Worm (Caenorhabditis elegans) whole organism, L4 larva: ENCODE data around the gene C03H5.4.
A peak's percentile ranks its signal among the peaks of the same experiment; 100 is the strongest.

ENCODE experiments used
- D1046.2 ChIP-seq: fragments of 200-800 bp; sonication (Bioruptor generic); IDR thresholded peaks from 2 replicates; pipeline ENCODE4 v1.3.6; 2022; ENCODE audit warnings: missing genetic modification characterization, missing compliant biosample characterization
- F10B5.3 ChIP-seq: sonication (generic microtip); optimal IDR thresholded peaks from 2 replicates; lab custom pipeline; 2016; ENCODE audit warnings: mild to moderate bottlenecking, missing genetic modification characterization, missing compliant biosample characterization
- F26F4.8 ChIP-seq: fragments of 200-800 bp; sonication (Bioruptor generic); conservative IDR thresholded peaks from 2 replicates; pipeline ENCODE4 v1.3.6; 2022; ENCODE audit warnings: missing genetic modification characterization, missing compliant biosample characterization
- F37D6.2 ChIP-seq: sonication (generic microtip); optimal IDR thresholded peaks from 2 replicates; lab custom pipeline; 2016; ENCODE audit warnings: mild to moderate bottlenecking, missing genetic modification characterization, missing compliant biosample characterization
- F49E8.2 ChIP-seq: sonication (generic microtip); optimal IDR thresholded peaks from 2 replicates; lab custom pipeline; 2016; ENCODE audit warnings: missing compliant biosample characterization, mild to moderate bottlenecking, missing genetic modification characterization, borderline replicate concordance
- R02D3.7 ChIP-seq: fragments of 150-350 bp; sonication (generic microtip); optimal IDR thresholded peaks from 3 replicates; lab custom pipeline; 2014; ENCODE audit warnings: missing biosample characterization, missing genetic modification characterization
- T26A8.4 ChIP-seq: fragments of 200-800 bp; sonication (Bioruptor generic); IDR thresholded peaks from 2 replicates; pipeline ENCODE4 v1.3.6; 2022; ENCODE audit warnings: missing genetic modification characterization, missing compliant biosample characterization
- Y105C5A.15 ChIP-seq: fragments of 200-800 bp; sonication (Bioruptor generic); IDR thresholded peaks from 2 replicates; pipeline ENCODE4 v1.3.6; 2022; ENCODE audit warnings: missing genetic modification characterization, missing compliant biosample characterization
- Y75B8A.6 ChIP-seq: fragments of 200-800 bp; sonication (Bioruptor generic); IDR thresholded peaks from 2 replicates; pipeline ENCODE4 v1.3.6; 2022; ENCODE audit warnings: missing genetic modification reagents, missing genetic modification characterization, missing compliant biosample characterization
- aly-2 ChIP-seq: sonication (generic microtip); optimal IDR thresholded peaks from 2 replicates; lab custom pipeline; 2018; ENCODE audit warnings: missing biosample characterization, missing genetic modification characterization
- ceh-20 ChIP-seq: fragments of 200-800 bp; sonication (Bioruptor generic); IDR thresholded peaks from 2 replicates; pipeline ENCODE4 v1.3.6; 2022; ENCODE audit warnings: missing genetic modification reagents, missing genetic modification characterization, missing compliant biosample characterization
- ceh-28 ChIP-seq: fragments of 150-350 bp; optimal IDR thresholded peaks from 2 replicates; lab custom pipeline; 2014; ENCODE audit warnings: missing biosample characterization, missing genetic modification reagents, missing genetic modification characterization
- ceh-44 ChIP-seq: fragments of 200-800 bp; sonication (Bioruptor generic); IDR thresholded peaks from 2 replicates; pipeline ENCODE4 v1.3.6; 2022; ENCODE audit warnings: missing genetic modification reagents, missing genetic modification characterization, missing compliant biosample characterization
- ceh-82 ChIP-seq: sonication (generic microtip); optimal IDR thresholded peaks from 2 replicates; lab custom pipeline; 2017; ENCODE audit warnings: missing biosample characterization, missing genetic modification characterization
- cey-2 ChIP-seq: sonication (generic microtip); optimal IDR thresholded peaks from 3 replicates; lab custom pipeline; 2017; ENCODE audit warnings: missing genetic modification characterization, mild to moderate bottlenecking, missing compliant biosample characterization, antibody characterized with exemption, borderline replicate concordance; ENCODE audit not compliant: insufficient read depth
- daf-16 ChIP-seq, 3 experiments: sonication (generic microtip); optimal IDR thresholded peaks; 2 replicates each; lab custom pipeline; 2016 to 2017; ENCODE audit warnings: missing genetic modification characterization in 3 of 3, missing genetic modification reagents in 3 of 3, mild to moderate bottlenecking in 2 of 3, missing compliant biosample characterization in 2 of 3, missing biosample characterization in 1 of 3, moderate library complexity in 1 of 3
- dmd-6 ChIP-seq: fragments of 200-800 bp; sonication (Bioruptor generic); IDR thresholded peaks from 2 replicates; pipeline ENCODE4 v1.3.6; 2022; ENCODE audit warnings: missing genetic modification reagents, missing genetic modification characterization, missing compliant biosample characterization
- dmd-8 ChIP-seq: fragments of 200-800 bp; sonication (Bioruptor generic); IDR thresholded peaks from 2 replicates; pipeline ENCODE4 v1.3.6; 2022; ENCODE audit warnings: missing genetic modification characterization, missing compliant biosample characterization
- dmd-9 ChIP-seq: fragments of 200-800 bp; sonication (Bioruptor generic); IDR thresholded peaks from 2 replicates; pipeline ENCODE4 v1.3.6; 2022; ENCODE audit warnings: missing genetic modification reagents, missing genetic modification characterization, missing compliant biosample characterization
- dpl-1 ChIP-seq: fragments of 150-350 bp; optimal IDR thresholded peaks from 2 replicates; lab custom pipeline; 2014; ENCODE audit warnings: missing biosample characterization, missing genetic modification reagents, missing genetic modification characterization
- duxl-1 ChIP-seq: sonication (generic microtip); optimal IDR thresholded peaks from 2 replicates; lab custom pipeline; 2016; ENCODE audit warnings: mild to moderate bottlenecking, missing genetic modification characterization, moderate library complexity, missing compliant biosample characterization; ENCODE audit not compliant: poor library complexity
- dve-1 ChIP-seq: sonication (generic microtip); optimal IDR thresholded peaks from 2 replicates; lab custom pipeline; 2017; ENCODE audit warnings: antibody characterized with exemption, mild to moderate bottlenecking, missing genetic modification characterization, missing compliant biosample characterization; ENCODE audit not compliant: insufficient read depth
- fkh-10 ChIP-seq: fragments of 150-350 bp; optimal IDR thresholded peaks from 2 replicates; lab custom pipeline; 2014; ENCODE audit warnings: missing biosample characterization, missing genetic modification reagents, missing genetic modification characterization
- fos-1 ChIP-seq: fragments of 150-350 bp; optimal IDR thresholded peaks from 2 replicates; lab custom pipeline; 2014; ENCODE audit warnings: missing biosample characterization, missing genetic modification characterization
- hif-1 ChIP-seq, 2 experiments: sonication (generic microtip); optimal IDR thresholded peaks; 2 replicates each; lab custom pipeline; 2016 to 2017; ENCODE audit warnings: missing compliant biosample characterization in 2 of 2, missing genetic modification characterization in 2 of 2, missing genetic modification reagents in 2 of 2, missing genotype in 2 of 2, mild to moderate bottlenecking in 1 of 2
- hlh-11 ChIP-seq: fragments of 200-800 bp; sonication (Bioruptor generic); optimal IDR thresholded peaks from 2 replicates; lab custom pipeline; 2018; ENCODE audit warnings: mild to moderate bottlenecking, missing genetic modification characterization, missing compliant biosample characterization
- jun-1 ChIP-seq: fragments of 150-350 bp; optimal IDR thresholded peaks from 2 replicates; lab custom pipeline; 2014; ENCODE audit warnings: missing biosample characterization, missing genetic modification reagents, missing genetic modification characterization
- lim-7 ChIP-seq: fragments of 200-800 bp; sonication (Bioruptor generic); IDR thresholded peaks from 2 replicates; pipeline ENCODE4 v1.3.6; 2022; ENCODE audit warnings: missing genetic modification characterization, missing compliant biosample characterization
- lin-13 ChIP-seq: fragments of 150-350 bp; optimal IDR thresholded peaks from 2 replicates; lab custom pipeline; 2014; ENCODE audit warnings: missing biosample characterization, missing genetic modification reagents, missing genetic modification characterization
- lin-15B ChIP-seq: fragments of 150-350 bp; sonication (generic microtip); optimal IDR thresholded peaks from 3 replicates; lab custom pipeline; 2014; ENCODE audit warnings: missing biosample characterization, missing genetic modification characterization
- lsy-2 ChIP-seq, 2 experiments: fragments of 150-350 bp in 1 of 2; sonication (generic microtip) in 1 of 2; optimal IDR thresholded peaks; 2 replicates each; lab custom pipeline; 2014 to 2017; ENCODE audit warnings: missing biosample characterization in 2 of 2, missing genetic modification characterization in 2 of 2
- madf-9 ChIP-seq: fragments of 200-800 bp; sonication (Bioruptor generic); conservative IDR thresholded peaks from 2 replicates; pipeline ENCODE4 v1.3.6; 2022; ENCODE audit warnings: missing genetic modification reagents, missing genetic modification characterization, missing compliant biosample characterization
- mep-1 ChIP-seq: fragments of 150-350 bp; sonication (generic microtip); optimal IDR thresholded peaks from 3 replicates; lab custom pipeline; 2014; ENCODE audit warnings: missing biosample characterization, missing genetic modification characterization
- nhr-102 ChIP-seq: sonication (generic microtip); optimal IDR thresholded peaks from 2 replicates; lab custom pipeline; 2016; ENCODE audit warnings: mild to moderate bottlenecking, missing genetic modification characterization, moderate library complexity, missing compliant biosample characterization
- nhr-111 ChIP-seq: fragments of 200-800 bp; sonication (Bioruptor generic); optimal IDR thresholded peaks from 2 replicates; lab custom pipeline; 2018; ENCODE audit warnings: mild to moderate bottlenecking, missing genetic modification characterization, missing compliant biosample characterization
- nhr-28 ChIP-seq: fragments of 150-350 bp; optimal IDR thresholded peaks from 2 replicates; lab custom pipeline; 2014; ENCODE audit warnings: missing biosample characterization, missing genetic modification characterization
- nhr-42 ChIP-seq: fragments of 200-800 bp; sonication (Bioruptor generic); IDR thresholded peaks from 2 replicates; pipeline ENCODE4 v1.3.6; 2022; ENCODE audit warnings: missing genetic modification characterization, missing compliant biosample characterization
- nhr-48 ChIP-seq: sonication (generic microtip); optimal IDR thresholded peaks from 2 replicates; lab custom pipeline; 2016; ENCODE audit warnings: mild to moderate bottlenecking, missing genetic modification characterization, missing compliant biosample characterization
- nhr-6 ChIP-seq: fragments of 150-350 bp; optimal IDR thresholded peaks from 2 replicates; lab custom pipeline; 2014; ENCODE audit warnings: missing biosample characterization, missing genetic modification characterization
- nhr-77 ChIP-seq: fragments of 150-350 bp; optimal IDR thresholded peaks from 2 replicates; lab custom pipeline; 2014; ENCODE audit warnings: missing biosample characterization, missing genetic modification characterization
- rbr-2 ChIP-seq: sonication (generic microtip); optimal IDR thresholded peaks from 2 replicates; lab custom pipeline; 2016; ENCODE audit warnings: missing genotype, missing genetic modification characterization, missing compliant biosample characterization
- saeg-2 ChIP-seq: fragments of 200-800 bp; sonication (Bioruptor generic); IDR thresholded peaks from 2 replicates; pipeline ENCODE4 v1.3.6; 2022; ENCODE audit warnings: missing genetic modification reagents, missing genetic modification characterization, missing compliant biosample characterization
- set-16 ChIP-seq: fragments of 200-800 bp; sonication (Bioruptor generic); IDR thresholded peaks from 2 replicates; pipeline ENCODE4 v1.3.6; 2022; ENCODE audit warnings: missing genetic modification reagents, missing genetic modification characterization, missing compliant biosample characterization
- spr-1 ChIP-seq: sonication (generic microtip); optimal IDR thresholded peaks from 2 replicates; lab custom pipeline; 2016; ENCODE audit warnings: mild to moderate bottlenecking, missing genetic modification characterization, missing compliant biosample characterization
- spr-3 ChIP-seq: fragments of 200-800 bp; sonication (Bioruptor generic); optimal IDR thresholded peaks from 2 replicates; lab custom pipeline; 2018; ENCODE audit warnings: mild to moderate bottlenecking, missing genetic modification characterization, missing compliant biosample characterization
- unc-130 ChIP-seq: sonication (generic microtip); optimal IDR thresholded peaks from 2 replicates; lab custom pipeline; 2016; ENCODE audit warnings: missing genetic modification reagents, missing genetic modification characterization, missing compliant biosample characterization
- zfp-2 ChIP-seq: sonication (generic microtip); optimal IDR thresholded peaks from 2 replicates; lab custom pipeline; 2016; ENCODE audit warnings: mild to moderate bottlenecking, missing genetic modification characterization, missing compliant biosample characterization
- zfp-3 ChIP-seq: fragments of 200-800 bp; sonication (Bioruptor generic); conservative IDR thresholded peaks from 2 replicates; pipeline ENCODE4 v1.3.6; 2022; ENCODE audit warnings: missing genetic modification reagents, missing genetic modification characterization, missing compliant biosample characterization
- zip-2 ChIP-seq: fragments of 150-350 bp; optimal IDR thresholded peaks from 2 replicates; lab custom pipeline; 2014; ENCODE audit warnings: missing biosample characterization, missing genetic modification characterization
- ztf-11 ChIP-seq: fragments of 150-350 bp; optimal IDR thresholded peaks from 2 replicates; lab custom pipeline; 2014; ENCODE audit warnings: missing biosample characterization, missing genetic modification characterization
- ztf-7 ChIP-seq: fragments of 150-350 bp; optimal IDR thresholded peaks from 2 replicates; lab custom pipeline; 2014; ENCODE audit warnings: missing biosample characterization, missing genetic modification characterization

The C03H5.4 gene

ce11 chrII:410832-411231 lies 35.8 kb downstream of the C03H5.4 start, which contains the start of the genes dnsn-1 and C24H12.4:
Gene dnsn-1, minus strand, starts transcription at chrII:410932.
Gene C24H12.4, plus strand, starts transcription at chrII:411222.
- peak; percentile 76 for TF ChIP-seq nhr-28 (tag; lab: Kevin White, UChicago)
- peak; percentile 47 for TF ChIP-seq unc-130 (GFP tag; lab: Kevin White, UChicago)
- peak in 1 of 2 experiments; percentile 67 for TF ChIP-seq hif-1 (tag; optimal IDR thresholded peaks at IDR 0.05; lab: Kevin White, UChicago)
- peak; percentile 60; the same call in 1 of the 2 replicates for TF ChIP-seq dmd-9 (GFP tag; lab: Robert Waterston, UW)
- TF ChIP-seq spr-3 (GFP tag; lab: Kevin White, UChicago) = peak; percentile 40
- TF ChIP-seq nhr-77 (tag; lab: Kevin White, UChicago) = peak; percentile 77
- peak; percentile 91 for TF ChIP-seq duxl-1
- TF ChIP-seq F37D6.2 = peak; percentile 85
- no peak for TF ChIP-seq ceh-28 (tag; lab: Kevin White, UChicago)
- peak; percentile 84 for TF ChIP-seq F49E8.2 (tag; lab: Kevin White, UChicago)
- TF ChIP-seq hlh-11 = peak; percentile 77
- TF ChIP-seq spr-1 (tag; lab: Kevin White, UChicago) = peak; percentile 80
- no peak for TF ChIP-seq R02D3.7
- peak in 1 of 2 experiments; percentile 96 for TF ChIP-seq lsy-2 (tag; optimal IDR thresholded peaks at IDR 0.05; lab: Kevin White, UChicago)
- TF ChIP-seq mep-1 (tag; lab: Kevin White, UChicago) = peak; percentile 93
- no peak for TF ChIP-seq D1046.2 (GFP tag; lab: Robert Waterston, UW)
- no peak for TF ChIP-seq Y105C5A.15 (GFP tag; lab: Robert Waterston, UW)
- peak; percentile 37 for TF ChIP-seq zfp-2 (tag; lab: Kevin White, UChicago)
- TF ChIP-seq set-16 (GFP tag; lab: Robert Waterston, UW) = no peak
- TF ChIP-seq dmd-8 (GFP tag; lab: Robert Waterston, UW) = no peak
- TF ChIP-seq fos-1 = no peak
- peak in 1 of 2 experiments; percentile 48 for TF ChIP-seq daf-16 (GFP tag; optimal IDR thresholded peaks at IDR 0.05; lab: Kevin White, UChicago)
- TF ChIP-seq daf-16 (tag; optimal IDR thresholded peaks at IDR 0.05; lab: Kevin White, UChicago) = no peak
- TF ChIP-seq dmd-6 = peak; percentile 77
- TF ChIP-seq ceh-44 = peak; percentile 47; the same call in 1 of the 2 replicates
- TF ChIP-seq lin-13 (GFP tag; lab: Kevin White, UChicago) = peak; percentile 74
- peak; percentile 73 for TF ChIP-seq ztf-7 (tag; lab: Kevin White, UChicago)
- TF ChIP-seq ceh-82 = no peak
- peak; percentile 88 for TF ChIP-seq fkh-10 (GFP tag; lab: Kevin White, UChicago)
- TF ChIP-seq nhr-6 (tag; lab: Kevin White, UChicago) = peak; percentile 87
- TF ChIP-seq lin-15B (tag; lab: Kevin White, UChicago) = peak; percentile 70
- no peak for TF ChIP-seq lim-7 (GFP tag; lab: Robert Waterston, UW)
- peak; percentile 85 for TF ChIP-seq nhr-42 (GFP tag; lab: Robert Waterston, UW)
- TF ChIP-seq F10B5.3 (tag; lab: Kevin White, UChicago) = peak; percentile 74
- TF ChIP-seq zip-2 (tag; lab: Kevin White, UChicago) = peak; percentile 78
- TF ChIP-seq F26F4.8 = no peak
- no peak for TF ChIP-seq Y75B8A.6 (GFP tag; lab: Robert Waterston, UW)
- no peak for TF ChIP-seq ztf-11
- peak; percentile 97 for TF ChIP-seq dve-1 (tag; lab: Kevin White, UChicago)
- no peak for TF ChIP-seq nhr-111 (GFP tag; lab: Kevin White, UChicago)
- peak; percentile 41 for TF ChIP-seq nhr-48 (tag; lab: Kevin White, UChicago)
- TF ChIP-seq ceh-20 (GFP tag; lab: Robert Waterston, UW) = peak; percentile 77
- peak; percentile 47; the same call in 1 of the 2 replicates for TF ChIP-seq madf-9 (GFP tag; lab: Robert Waterston, UW)
- TF ChIP-seq rbr-2 (tag; lab: Kevin White, UChicago) = peak; percentile 89
- peak; percentile 75 for TF ChIP-seq zfp-3 (GFP tag; lab: Robert Waterston, UW)
- TF ChIP-seq nhr-102 (tag; lab: Kevin White, UChicago) = peak; percentile 89
- no peak for TF ChIP-seq aly-2 (tag; lab: Kevin White, UChicago)
- no peak for TF ChIP-seq cey-2 (tag; lab: Kevin White, UChicago)
- no peak for TF ChIP-seq saeg-2
- TF ChIP-seq jun-1 (tag; lab: Kevin White, UChicago) = peak; percentile 56
- TF ChIP-seq T26A8.4 (GFP tag; lab: Robert Waterston, UW) = peak; percentile 89
- TF ChIP-seq dpl-1 (GFP tag; lab: Kevin White, UChicago) = peak; percentile 97
